Worm (Caenorhabditis elegans): Measurements from ENCODE around the gene B0304.2.

DNA sequence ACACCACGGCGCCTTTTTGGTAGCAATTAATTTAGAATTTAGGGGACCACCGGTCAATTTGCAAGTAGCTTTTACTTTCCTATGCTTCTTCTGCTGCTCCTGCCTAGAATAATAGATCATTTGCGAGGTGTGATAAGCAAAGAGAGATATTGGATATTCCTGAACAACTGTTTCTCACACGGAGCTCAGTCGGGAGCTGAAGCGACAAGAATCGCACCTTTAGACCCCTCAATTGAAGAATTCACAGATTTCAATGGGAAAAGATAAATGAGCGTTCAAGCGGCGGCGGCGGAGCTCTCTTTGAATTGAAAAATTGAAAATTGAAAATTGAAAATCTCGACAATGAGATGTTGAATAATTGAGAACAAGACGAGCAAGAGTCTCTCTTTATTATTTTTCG is 49.2 kb downstream of the B0304.2 start:
- TF ChIP-seq lin-54 (GFP tag; optimal IDR thresholded peaks at IDR 0.05): no peak
- no peak for TF ChIP-seq zfh-2 (GFP tag; conservative IDR thresholded peaks at IDR 0.05)
- TF ChIP-seq unc-130 (GFP tag; optimal IDR thresholded peaks at IDR 0.05): no peak
- no peak for TF ChIP-seq snpc-4 (GFP tag; optimal IDR thresholded peaks at IDR 0.05)
- TF ChIP-seq snpc-4 (tag; optimal IDR thresholded peaks at IDR 0.05): no peak
- TF ChIP-seq pha-4 (tag; optimal IDR thresholded peaks at IDR 0.05): no peak
- TF ChIP-seq Y67H2A.10 (GFP tag; conservative IDR thresholded peaks at IDR 0.05): no peak
- TF ChIP-seq bed-1 (GFP tag; IDR thresholded peaks at IDR 0.05): no peak
- TF ChIP-seq ceh-27 (GFP tag; optimal IDR thresholded peaks at IDR 0.05): no peak
- TF ChIP-seq him-1 (tag; optimal IDR thresholded peaks at IDR 0.05): no peak
